Worm (Caenorhabditis elegans) whole organism, young adult: ENCODE data around the gene F26A1.9.

Experiments
- B0336.3 ChIP-seq: fragments of 200-800 bp; sonication (Bioruptor generic); IDR thresholded peaks from 2 replicates; pipeline ENCODE4 v1.3.6; 2022; ENCODE audit warnings: missing genetic modification characterization, missing compliant biosample characterization
- F10E7.11 ChIP-seq: sonication (generic microtip); optimal IDR thresholded peaks from 2 replicates; lab custom pipeline; 2017; ENCODE audit warnings: mild to moderate bottlenecking, missing genetic modification characterization, moderate library complexity, missing compliant biosample characterization
- F33H1.4 ChIP-seq: fragments of 200-800 bp; sonication (Bioruptor generic); IDR thresholded peaks from 2 replicates; pipeline ENCODE4 v1.3.6; 2022; ENCODE audit warnings: missing genetic modification reagents, missing genetic modification characterization, missing compliant biosample characterization
- F39B2.1 ChIP-seq: fragments of 200-800 bp; sonication (Bioruptor generic); IDR thresholded peaks from 2 replicates; pipeline ENCODE4 v1.3.6; 2022; ENCODE audit warnings: missing genetic modification reagents, missing genetic modification characterization, missing compliant biosample characterization
- F49E8.2 ChIP-seq: sonication (generic microtip); optimal IDR thresholded peaks from 3 replicates; lab custom pipeline; 2017; ENCODE audit warnings: missing genetic modification characterization, mild to moderate bottlenecking, missing compliant biosample characterization, antibody characterized with exemption, moderate library complexity; ENCODE audit not compliant: insufficient read depth
- F55B11.4 ChIP-seq: sonication (generic microtip); optimal IDR thresholded peaks from 2 replicates; lab custom pipeline; 2016; ENCODE audit warnings: missing compliant biosample characterization, missing genetic modification characterization, borderline replicate concordance; ENCODE audit not compliant: insufficient read depth
- K11D2.4 ChIP-seq: fragments of 200-800 bp; sonication (Bioruptor generic); IDR thresholded peaks from 2 replicates; pipeline ENCODE4 v1.3.6; 2022; ENCODE audit warnings: missing genetic modification reagents, missing genetic modification characterization, missing compliant biosample characterization
- Y95B8A.8 ChIP-seq: fragments of 200-800 bp; sonication (Bioruptor generic); IDR thresholded peaks from 2 replicates; pipeline ENCODE4 v1.3.6; 2022; ENCODE audit warnings: missing genetic modification reagents, missing genetic modification characterization, missing compliant biosample characterization
- akir-1 ChIP-seq: fragments of 200-800 bp; sonication (Bioruptor generic); optimal IDR thresholded peaks from 2 replicates; lab custom pipeline; 2018; ENCODE audit warnings: mild to moderate bottlenecking, missing genetic modification characterization, moderate library complexity, missing compliant biosample characterization
- aptf-2 ChIP-seq: fragments of 200-800 bp; sonication (Bioruptor generic); conservative IDR thresholded peaks from 2 replicates; pipeline ENCODE4 v1.3.6; 2022; ENCODE audit warnings: missing genetic modification reagents, missing genetic modification characterization, missing compliant biosample characterization
- aptf-3 ChIP-seq: fragments of 200-800 bp; sonication (Bioruptor generic); IDR thresholded peaks from 2 replicates; pipeline ENCODE4 v1.3.6; 2022; ENCODE audit warnings: missing genetic modification characterization, missing compliant biosample characterization
- atf-7 ChIP-seq: sonication (generic microtip); optimal IDR thresholded peaks from 2 replicates; lab custom pipeline; 2017; ENCODE audit warnings: mild to moderate bottlenecking, missing genetic modification characterization, missing compliant biosample characterization
- attf-3 ChIP-seq: fragments of 200-800 bp; sonication (Bioruptor generic); conservative IDR thresholded peaks from 2 replicates; pipeline ENCODE4 v1.3.6; 2022; ENCODE audit warnings: missing genetic modification reagents, missing genetic modification characterization, missing compliant biosample characterization
- bed-1 ChIP-seq: fragments of 200-800 bp; sonication (Bioruptor generic); IDR thresholded peaks from 2 replicates; pipeline ENCODE4 v1.3.6; 2022; ENCODE audit warnings: missing genetic modification reagents, missing genetic modification characterization, missing compliant biosample characterization
- ccch-3 ChIP-seq: fragments of 200-800 bp; sonication (Bioruptor generic); optimal IDR thresholded peaks from 2 replicates; lab custom pipeline; 2018; ENCODE audit warnings: mild to moderate bottlenecking, missing genetic modification characterization, missing compliant biosample characterization
- cebp-2 ChIP-seq: fragments of 200-800 bp; sonication (Bioruptor generic); IDR thresholded peaks from 2 replicates; pipeline ENCODE4 v1.3.6; 2022; ENCODE audit warnings: missing genetic modification characterization, missing compliant biosample characterization
- ceh-100 ChIP-seq: fragments of 200-800 bp; sonication (Bioruptor generic); IDR thresholded peaks from 2 replicates; pipeline ENCODE4 v1.3.6; 2022; ENCODE audit warnings: missing genetic modification reagents, missing genetic modification characterization, missing compliant biosample characterization
- ceh-79 ChIP-seq: sonication (generic microtip); optimal IDR thresholded peaks from 2 replicates; lab custom pipeline; 2017; ENCODE audit warnings: mild to moderate bottlenecking, missing genetic modification characterization, missing compliant biosample characterization
- chd-7 ChIP-seq: sonication (generic microtip); optimal IDR thresholded peaks from 2 replicates; lab custom pipeline; 2016; ENCODE audit warnings: mild to moderate bottlenecking, missing genetic modification characterization, moderate library complexity, missing compliant biosample characterization
- dox-1 ChIP-seq: fragments of 200-800 bp; sonication (Bioruptor generic); IDR thresholded peaks from 2 replicates; pipeline ENCODE4 v1.3.6; 2022; ENCODE audit warnings: missing genetic modification reagents, missing genetic modification characterization, missing compliant biosample characterization
- dpl-1 ChIP-seq: fragments of 150-350 bp; optimal IDR thresholded peaks from 2 replicates; lab custom pipeline; 2014; ENCODE audit warnings: missing biosample characterization, missing genetic modification reagents, missing genetic modification characterization
- egl-44 ChIP-seq: fragments of 200-800 bp; sonication (Bioruptor generic); IDR thresholded peaks from 2 replicates; pipeline ENCODE4 v1.3.6; 2022; ENCODE audit warnings: missing genetic modification reagents, missing genetic modification characterization, missing compliant biosample characterization
- ekl-4 ChIP-seq: fragments of 200-800 bp; sonication (Bioruptor generic); IDR thresholded peaks from 2 replicates; pipeline ENCODE4 v1.3.6; 2022; ENCODE audit warnings: missing genetic modification reagents, missing genetic modification characterization, missing compliant biosample characterization
- ets-4 ChIP-seq: fragments of 200-800 bp; sonication (Bioruptor generic); optimal IDR thresholded peaks from 2 replicates; lab custom pipeline; 2018; ENCODE audit warnings: mild to moderate bottlenecking, missing genetic modification characterization, missing compliant biosample characterization
- hlh-26 ChIP-seq: fragments of 200-800 bp; sonication (Bioruptor generic); conservative IDR thresholded peaks from 2 replicates; pipeline ENCODE4 v1.3.6; 2022; ENCODE audit warnings: missing genetic modification reagents, missing genetic modification characterization, missing compliant biosample characterization
- hsf-1 ChIP-seq: fragments of 200-800 bp; sonication (Bioruptor generic); IDR thresholded peaks from 2 replicates; pipeline ENCODE4 v1.3.6; 2022; ENCODE audit warnings: missing genetic modification reagents, missing genetic modification characterization, missing compliant biosample characterization
- let-526 ChIP-seq: fragments of 200-800 bp; sonication (Bioruptor generic); IDR thresholded peaks from 2 replicates; pipeline ENCODE4 v1.3.6; 2022; ENCODE audit warnings: missing genetic modification reagents, missing genetic modification characterization, missing compliant biosample characterization
- lin-35 ChIP-seq, 3 experiments: fragments of 150-350 bp in 2 of 3; sonication (generic microtip) in 1 of 3; optimal IDR thresholded peaks; 2 replicates each; lab custom pipeline; 2014 to 2018; ENCODE audit warnings: missing biosample characterization in 3 of 3, missing genetic modification characterization in 3 of 3, missing genetic modification reagents in 3 of 3
- lin-40 ChIP-seq: sonication (generic microtip); optimal IDR thresholded peaks from 2 replicates; lab custom pipeline; 2016; ENCODE audit warnings: missing genetic modification characterization, mild to moderate bottlenecking, missing compliant biosample characterization, missing genotype, missing genetic modification reagents
- lin-54 ChIP-seq: fragments of 200-800 bp; sonication (Bioruptor generic); optimal IDR thresholded peaks from 2 replicates; lab custom pipeline; 2018; ENCODE audit warnings: mild to moderate bottlenecking, missing genetic modification characterization, missing compliant biosample characterization
- lsl-1 ChIP-seq: fragments of 200-800 bp; sonication (Bioruptor generic); optimal IDR thresholded peaks from 2 replicates; lab custom pipeline; 2018; ENCODE audit warnings: mild to moderate bottlenecking, missing genetic modification characterization, moderate library complexity, missing compliant biosample characterization
- lsy-27 ChIP-seq: sonication (generic microtip); optimal IDR thresholded peaks from 2 replicates; lab custom pipeline; 2017; ENCODE audit warnings: missing genetic modification characterization, mild to moderate bottlenecking, missing compliant biosample characterization, antibody characterized with exemption, missing genotype, borderline replicate concordance; ENCODE audit not compliant: insufficient read depth
- madf-6 ChIP-seq: fragments of 200-800 bp; sonication (Bioruptor generic); IDR thresholded peaks from 2 replicates; pipeline ENCODE4 v1.3.6; 2022; ENCODE audit warnings: missing genetic modification reagents, missing genetic modification characterization, missing compliant biosample characterization
- mcd-1 ChIP-seq: fragments of 200-800 bp; sonication (Bioruptor generic); IDR thresholded peaks from 2 replicates; pipeline ENCODE4 v1.3.6; 2022; ENCODE audit warnings: missing genetic modification reagents, missing genetic modification characterization, missing compliant biosample characterization
- mel-28 ChIP-seq: sonication (generic microtip); optimal IDR thresholded peaks from 2 replicates; lab custom pipeline; 2016; ENCODE audit warnings: borderline replicate concordance, mild to moderate bottlenecking, missing genetic modification characterization, missing compliant biosample characterization
- mxl-1 ChIP-seq: sonication (generic microtip); optimal IDR thresholded peaks from 2 replicates; lab custom pipeline; 2016; ENCODE audit warnings: missing genetic modification characterization, missing compliant biosample characterization
- nfyb-1 ChIP-seq: fragments of 200-800 bp; sonication (Bioruptor generic); IDR thresholded peaks from 2 replicates; pipeline ENCODE4 v1.3.6; 2022; ENCODE audit warnings: missing genetic modification reagents, missing genetic modification characterization, missing compliant biosample characterization
- nhr-27 ChIP-seq: fragments of 200-800 bp; sonication (Bioruptor generic); optimal IDR thresholded peaks from 2 replicates; lab custom pipeline; 2018; ENCODE audit warnings: mild to moderate bottlenecking, missing genetic modification characterization, moderate library complexity, missing compliant biosample characterization
- nhr-80 ChIP-seq: sonication (generic microtip); optimal IDR thresholded peaks from 2 replicates; lab custom pipeline; 2016; ENCODE audit warnings: missing genetic modification characterization, missing compliant biosample characterization
- rcor-1 ChIP-seq: fragments of 200-800 bp; sonication (Bioruptor generic); IDR thresholded peaks from 2 replicates; pipeline ENCODE4 v1.3.6; 2022; ENCODE audit warnings: missing genetic modification reagents, missing genetic modification characterization, missing compliant biosample characterization
- sdz-38 ChIP-seq: sonication (generic microtip); optimal IDR thresholded peaks from 2 replicates; lab custom pipeline; 2016; ENCODE audit warnings: missing genotype, missing genetic modification characterization, missing compliant biosample characterization
- snpc-3.4 ChIP-seq: sonication (generic microtip); optimal IDR thresholded peaks from 2 replicates; lab custom pipeline; 2017; ENCODE audit warnings: missing genetic modification characterization, mild to moderate bottlenecking, missing compliant biosample characterization, antibody characterized with exemption, moderate library complexity, missing genotype, missing genetic modification reagents
- sptf-2 ChIP-seq: fragments of 200-800 bp; sonication (Bioruptor generic); optimal IDR thresholded peaks from 2 replicates; lab custom pipeline; 2018; ENCODE audit warnings: mild to moderate bottlenecking, missing genetic modification characterization, missing compliant biosample characterization
- zim-3 ChIP-seq: sonication (generic microtip); optimal IDR thresholded peaks from 2 replicates; lab custom pipeline; 2017; ENCODE audit warnings: mild to moderate bottlenecking, missing genetic modification characterization, moderate library complexity, missing compliant biosample characterization
- ztf-18 ChIP-seq: sonication (generic microtip); optimal IDR thresholded peaks from 2 replicates; lab custom pipeline; 2016; ENCODE audit warnings: missing genotype, mild to moderate bottlenecking, missing genetic modification characterization, missing compliant biosample characterization
- ztf-28 ChIP-seq: fragments of 200-800 bp; sonication (Bioruptor generic); IDR thresholded peaks from 2 replicates; pipeline ENCODE4 v1.3.6; 2022; ENCODE audit warnings: missing genetic modification reagents, missing genetic modification characterization, missing compliant biosample characterization
- ztf-6 ChIP-seq: fragments of 200-800 bp; sonication (Bioruptor generic); IDR thresholded peaks from 2 replicates; pipeline ENCODE4 v1.3.6; 2022; ENCODE audit warnings: missing genetic modification reagents, missing genetic modification characterization, missing compliant biosample characterization

F26A1.9 gene

DNA sequence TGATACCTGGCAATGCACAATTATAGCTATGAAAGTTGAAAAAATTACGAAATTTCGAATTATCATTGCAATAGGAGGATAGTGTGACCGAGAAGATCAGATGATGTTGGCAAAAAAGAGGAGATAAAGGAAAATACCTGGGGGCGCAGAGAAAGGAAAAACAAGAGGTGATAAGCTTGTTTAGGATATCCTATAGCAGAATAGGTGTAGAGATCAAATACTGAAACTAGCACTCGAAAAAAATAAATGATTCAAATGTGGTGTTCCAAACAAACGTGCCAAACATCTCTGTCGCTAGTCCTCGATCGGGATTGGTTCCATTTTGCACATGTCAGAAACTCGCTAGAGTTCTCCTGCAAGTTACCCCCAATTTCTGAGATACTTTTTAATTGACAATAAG is at the start of gene F26A1.9:
F26A1.9 (minus strand) TSS at position 101 of the 400 bp plus-strand sequence.
- TF ChIP-seq chd-7 (no peak), aptf-2 (no peak), zim-3 (tag; lab: Kevin White, UChicago) (no peak), B0336.3 (GFP tag; lab: Robert Waterston, UW) (no peak), ccch-3 (GFP tag; lab: Kevin White, UChicago) (no peak), egl-44 (no peak), lin-40 (tag; lab: Kevin White, UChicago) (no peak), ceh-79 (tag; lab: Kevin White, UChicago) (no peak), ekl-4 (GFP tag; lab: Robert Waterston, UW) (no peak), cebp-2 (no peak), ets-4 (GFP tag; lab: Kevin White, UChicago) (no peak), dox-1 (GFP tag; lab: Robert Waterston, UW) (no peak), atf-7 (tag; lab: Kevin White, UChicago) (no peak), lsy-27 (no peak), ceh-100 (GFP tag; lab: Robert Waterston, UW) (no peak), mel-28 (tag; lab: Kevin White, UChicago) (no peak), K11D2.4 (GFP tag; lab: Robert Waterston, UW) (no peak), ztf-18 (tag; lab: Kevin White, UChicago) (no peak), F33H1.4 (GFP tag; lab: Robert Waterston, UW) (no peak), F55B11.4 (no peak)
- TF ChIP-seq, all 124 proteins: peak for 0

DNA sequence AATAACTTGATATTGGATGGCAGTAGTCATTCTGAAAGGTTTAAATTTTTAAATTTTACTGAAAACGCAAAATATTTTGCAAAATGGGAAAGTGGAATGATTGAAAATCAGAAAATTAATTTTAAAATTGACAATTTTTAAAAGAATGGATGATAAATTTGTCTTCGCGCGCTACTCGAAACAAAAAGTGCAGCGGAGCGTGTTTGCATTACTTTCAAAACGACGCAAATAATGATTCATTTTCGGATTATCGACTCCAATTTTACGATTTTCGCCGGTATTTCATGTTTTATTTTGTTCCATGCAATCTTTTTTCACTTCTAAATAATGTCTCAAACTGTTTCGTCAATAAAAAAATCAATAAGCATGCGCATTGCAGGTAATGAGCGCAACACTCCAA is 48.9 kb upstream of the F26A1.9 start, which contains the start of the genes tost-1 and arx-6:
tost-1 (minus strand) TSS at position 31 of the 400 bp plus-strand sequence.
arx-6 (plus strand) TSS at position 378 of the 400 bp plus-strand sequence.
- TF ChIP-seq F55B11.4 (no peak), ztf-28 (GFP tag; lab: Robert Waterston, UW) (no peak), lin-35 (GFP tag; optimal IDR thresholded peaks at IDR 0.05; lab: Kevin White, UChicago) (peak in 1 of 3 experiments; percentile 52), ztf-6 (GFP tag; lab: Robert Waterston, UW) (no peak), attf-3 (GFP tag; lab: Robert Waterston, UW) (no peak), akir-1 (no peak), rcor-1 (GFP tag; lab: Robert Waterston, UW) (no peak), bed-1 (GFP tag; lab: Robert Waterston, UW) (no peak), mcd-1 (GFP tag; lab: Robert Waterston, UW) (peak; percentile 86), hlh-26 (no peak), mxl-1 (tag; lab: Kevin White, UChicago) (no peak), lsl-1 (GFP tag; lab: Kevin White, UChicago) (peak; percentile 37), dpl-1 (peak; percentile 44), let-526 (GFP tag; lab: Robert Waterston, UW) (no peak), F49E8.2 (tag; lab: Kevin White, UChicago) (no peak), sdz-38 (tag; lab: Kevin White, UChicago) (no peak), ccch-3 (GFP tag; lab: Kevin White, UChicago) (no peak), F10E7.11 (no peak), cebp-2 (no peak), ekl-4 (GFP tag; lab: Robert Waterston, UW) (no peak), lin-54 (GFP tag; lab: Kevin White, UChicago) (peak; percentile 69), sptf-2 (no peak), nhr-27 (no peak), nhr-80 (no peak), Y95B8A.8 (no peak), aptf-3 (GFP tag; lab: Robert Waterston, UW) (no peak), hsf-1 (GFP tag; lab: Robert Waterston, UW) (no peak), F33H1.4 (GFP tag; lab: Robert Waterston, UW) (0 out of 2 replicates have a peak, but pooled peaks have one; percentile 18), snpc-3.4 (tag; lab: Kevin White, UChicago) (no peak), nfyb-1 (GFP tag; lab: Robert Waterston, UW) (no peak), F39B2.1 (no peak), madf-6 (GFP tag; lab: Robert Waterston, UW) (peak; percentile 63), chd-7 (no peak), mel-28 (tag; lab: Kevin White, UChicago) (no peak), zim-3 (tag; lab: Kevin White, UChicago) (no peak)
